Fruit fly (Drosophila melanogaster): Measurements from ENCODE around the gene beat-Vc.

Gene beat-Vc

dm6 chr3R:12783152-12783551 lies at the start of gene beat-Vc:
Gene beat-Vc (minus strand): TSS chr3R:12783216.
- no peak for TF ChIP-seq ovo (GFP tag; optimal IDR thresholded peaks at IDR 0.05)
- no peak for TF ChIP-seq CG5204 (GFP tag; optimal IDR thresholded peaks at IDR 0.05)
- TF ChIP-seq CG7045 (GFP tag; optimal IDR thresholded peaks at IDR 0.05): no peak

dm6 chr3R:12827837-12828236 lies 44.8 kb upstream of the beat-Vc start:
- TF ChIP-seq tj (GFP tag; optimal IDR thresholded peaks at IDR 0.05): no peak
- no peak for TF ChIP-seq CG11617 (GFP tag; optimal IDR thresholded peaks at IDR 0.05)
- TF ChIP-seq CG33017 (tag; optimal IDR thresholded peaks at IDR 0.05): no peak

dm6 chr3R:12816979-12817594 lies 34.1 kb upstream of the beat-Vc start, which contains the start of gene CG31345:
Gene CG31345 (minus strand): TSS chr3R:12817029.
- no peak for TF ChIP-seq pad (GFP tag; optimal IDR thresholded peaks at IDR 0.05)
- no peak for TF ChIP-seq CG1620 (GFP tag; optimal IDR thresholded peaks at IDR 0.05)
- peak; percentile 39 for TF ChIP-seq toe (GFP tag; optimal IDR thresholded peaks at IDR 0.05)
- TF ChIP-seq ovo (GFP tag; optimal IDR thresholded peaks at IDR 0.05): no peak
- no peak for TF ChIP-seq tj (GFP tag; optimal IDR thresholded peaks at IDR 0.05)

dm6 chr3R:12803288-12803687 lies 20.3 kb upstream of the beat-Vc start:
- no peak for TF ChIP-seq toe (GFP tag; optimal IDR thresholded peaks at IDR 0.05)
- no peak for TF ChIP-seq kay (GFP tag; ENCODE audit: borderline replicate concordance)
- no peak for TF ChIP-seq cic (GFP tag; optimal IDR thresholded peaks at IDR 0.05)
- no peak for TF ChIP-seq CG7101 (tag; optimal IDR thresholded peaks at IDR 0.05)
- TF ChIP-seq CG14711 (tag; optimal IDR thresholded peaks at IDR 0.05): no peak
- no peak for TF ChIP-seq ovo (GFP tag; optimal IDR thresholded peaks at IDR 0.05)
- TF ChIP-seq Crg-1 (GFP tag; optimal IDR thresholded peaks at IDR 0.05): no peak
- no peak for TF ChIP-seq CG5204 (GFP tag; optimal IDR thresholded peaks at IDR 0.05)

- TF ChIP-seq Clk (GFP tag; optimal IDR thresholded peaks at IDR 0.05) (no peak), CG7101 (tag; optimal IDR thresholded peaks at IDR 0.05) (no peak)
These were observed 32.0 kb downstream of the beat-Vc start for dm6 chr3R:12751027-12751426.

dm6 chr3R:12743580-12743979 lies 39.4 kb downstream of the beat-Vc start, which contains the start of gene Ugt37A3:
Gene Ugt37A3 (minus strand): TSS chr3R:12743680.
- TF ChIP-seq CG11617 (GFP tag; optimal IDR thresholded peaks at IDR 0.05) (no peak), Mnt (GFP tag; optimal IDR thresholded peaks at IDR 0.05) (peak; percentile 4)

dm6 chr3R:12739247-12739646 lies 43.8 kb downstream of the beat-Vc start, which contains the start of gene Ugt37A2:
Gene Ugt37A2 (plus strand): TSS chr3R:12739642.
- TF ChIP-seq CG12768 (GFP tag; optimal IDR thresholded peaks at IDR 0.05): no peak
- no peak for TF ChIP-seq CG11617 (GFP tag; optimal IDR thresholded peaks at IDR 0.05)
- TF ChIP-seq cic (GFP tag; optimal IDR thresholded peaks at IDR 0.05): peak; percentile 7
- no peak for TF ChIP-seq CG5204 (GFP tag; optimal IDR thresholded peaks at IDR 0.05)
- no peak for TF ChIP-seq Crg-1 (GFP tag; optimal IDR thresholded peaks at IDR 0.05)
- TF ChIP-seq tj (GFP tag; optimal IDR thresholded peaks at IDR 0.05): no peak
- TF ChIP-seq kay (GFP tag; ENCODE audit: borderline replicate concordance): peak; percentile 68

- TF ChIP-seq CG5204 (GFP tag; optimal IDR thresholded peaks at IDR 0.05) (no peak), CG14711 (tag; optimal IDR thresholded peaks at IDR 0.05) (no peak), cic (GFP tag; optimal IDR thresholded peaks at IDR 0.05) (no peak), CG1620 (GFP tag; optimal IDR thresholded peaks at IDR 0.05) (no peak), CG7101 (tag; optimal IDR thresholded peaks at IDR 0.05) (no peak), ovo (GFP tag; optimal IDR thresholded peaks at IDR 0.05) (no peak), toe (GFP tag; optimal IDR thresholded peaks at IDR 0.05) (no peak), bab1 (GFP tag; optimal IDR thresholded peaks at IDR 0.05) (no peak), Hr96 (GFP tag; optimal IDR thresholded peaks at IDR 0.05) (no peak), pad (GFP tag; optimal IDR thresholded peaks at IDR 0.05) (no peak), CG11617 (GFP tag; optimal IDR thresholded peaks at IDR 0.05) (no peak), tj (GFP tag; optimal IDR thresholded peaks at IDR 0.05) (no peak), CG12768 (GFP tag; optimal IDR thresholded peaks at IDR 0.05) (no peak), cnc (optimal IDR thresholded peaks at IDR 0.05) (no peak), Clk (GFP tag; optimal IDR thresholded peaks at IDR 0.05) (no peak), kay (GFP tag; ENCODE audit: borderline replicate concordance) (no peak), Crg-1 (GFP tag; optimal IDR thresholded peaks at IDR 0.05) (no peak)
These were observed 54.9 kb downstream of the beat-Vc start for dm6 chr3R:12727944-12728649.
